Worm (Caenorhabditis elegans) whole organism, young adult: ENCODE data around the gene R01H2.4.

Experiments used
- F33H1.4 ChIP-seq: fragments of 200-800 bp; sonication (Bioruptor generic); IDR thresholded peaks from 2 replicates; pipeline ENCODE4 v1.3.6; 2022; ENCODE audit warnings: missing genetic modification reagents, missing genetic modification characterization, missing compliant biosample characterization
- F57C9.4 ChIP-seq: sonication (generic microtip); optimal IDR thresholded peaks from 2 replicates; lab custom pipeline; 2017; ENCODE audit warnings: mild to moderate bottlenecking, missing genetic modification characterization, missing compliant biosample characterization
- ceh-27 ChIP-seq: fragments of 200-800 bp; sonication (Bioruptor generic); optimal IDR thresholded peaks from 2 replicates; lab custom pipeline; 2018; ENCODE audit warnings: mild to moderate bottlenecking, missing genetic modification characterization, moderate library complexity, missing compliant biosample characterization
- lin-40 ChIP-seq: sonication (generic microtip); optimal IDR thresholded peaks from 2 replicates; lab custom pipeline; 2016; ENCODE audit warnings: missing genetic modification characterization, mild to moderate bottlenecking, missing compliant biosample characterization, missing genotype, missing genetic modification reagents
- nhr-27 ChIP-seq: fragments of 200-800 bp; sonication (Bioruptor generic); optimal IDR thresholded peaks from 2 replicates; lab custom pipeline; 2018; ENCODE audit warnings: mild to moderate bottlenecking, missing genetic modification characterization, moderate library complexity, missing compliant biosample characterization
- tlf-1 ChIP-seq: fragments of 200-800 bp; sonication (Bioruptor generic); optimal IDR thresholded peaks from 2 replicates; lab custom pipeline; 2018; ENCODE audit warnings: mild to moderate bottlenecking, missing genetic modification characterization, missing compliant biosample characterization
- unc-62 ChIP-seq: fragments of 150-350 bp; optimal IDR thresholded peaks from 2 replicates; lab custom pipeline; 2014; ENCODE audit warnings: missing biosample characterization, missing genetic modification reagents, missing genetic modification characterization

ce11 chrIII:7078737-7079136 lies 14.7 kb upstream of the R01H2.4 start, which contains the start of gene ZK418.6:
- TF ChIP-seq nhr-27 (tag; lab: Kevin White, UChicago) (no peak), tlf-1 (GFP tag; lab: Kevin White, UChicago) (no peak), unc-62 (no peak), F33H1.4 (GFP tag; lab: Robert Waterston, UW) (no peak), ceh-27 (no peak), F57C9.4 (tag; lab: Kevin White, UChicago) (no peak), lin-40 (tag; lab: Kevin White, UChicago) (no peak)
